Fruit fly (Drosophila melanogaster) whole organism, embryonic: ENCODE data around the gene Cow.

Experiments used
- Bteb2 ChIP-seq: fragments of 200-800 bp; sonication (Bioruptor generic); optimal IDR thresholded peaks from 2 replicates; lab custom pipeline; 2016; ENCODE audit warnings: missing biosample characterization, missing genetic modification characterization
- C15 ChIP-seq: fragments of 200-800 bp; sonication (Bioruptor generic); IDR thresholded peaks from 3 replicates; pipeline ENCODE4 v1.3.6; 2022; ENCODE audit warnings: missing biosample characterization, missing genetic modification characterization
- CG10462 ChIP-seq: fragments of 200-800 bp; sonication (Bioruptor generic); optimal IDR thresholded peaks from 2 replicates; lab custom pipeline; 2016; ENCODE audit warnings: missing biosample characterization, missing genetic modification characterization
- CG1233 ChIP-seq: fragments of 200-800 bp; sonication (Bioruptor generic); optimal IDR thresholded peaks from 4 replicates; lab custom pipeline; 2018; ENCODE audit warnings: missing biosample characterization, mild to moderate bottlenecking, missing genetic modification characterization
- CG14710 ChIP-seq: fragments of 200-800 bp; sonication (Bioruptor generic); optimal IDR thresholded peaks from 3 replicates; lab custom pipeline; 2019; ENCODE audit warnings: missing biosample characterization, mild to moderate bottlenecking, missing genetic modification characterization, moderate library complexity
- CG1647 ChIP-seq: fragments of 200-800 bp; sonication (Bioruptor generic); optimal IDR thresholded peaks from 3 replicates; lab custom pipeline; 2016; ENCODE audit warnings: missing biosample characterization, missing genetic modification characterization
- CG17359 ChIP-seq: fragments of 200-800 bp; sonication (Bioruptor generic); optimal IDR thresholded peaks from 3 replicates; lab custom pipeline; 2018; ENCODE audit warnings: missing biosample characterization, mild to moderate bottlenecking, missing genetic modification characterization, moderate library complexity
- CG17912 ChIP-seq: fragments of 200-800 bp; sonication (Bioruptor generic); optimal IDR thresholded peaks from 2 replicates; lab custom pipeline; 2018; ENCODE audit warnings: missing biosample characterization, mild to moderate bottlenecking, missing genetic modification characterization
- CG2199 ChIP-seq: fragments of 200-800 bp; sonication (Bioruptor generic); IDR thresholded peaks from 3 replicates; pipeline ENCODE4 v1.3.6; 2022; ENCODE audit warnings: missing biosample characterization, missing genetic modification characterization
- CG2712 ChIP-seq: fragments of 200-800 bp; optimal IDR thresholded peaks from 3 replicates; lab custom pipeline; 2019; ENCODE audit warnings: missing biosample characterization, mild to moderate bottlenecking, missing genetic modification characterization, moderate library complexity
- CG33557 ChIP-seq: fragments of 200-800 bp; sonication (Bioruptor generic); optimal IDR thresholded peaks from 2 replicates; lab custom pipeline; 2019; ENCODE audit warnings: missing biosample characterization, mild to moderate bottlenecking, missing genetic modification characterization, moderate library complexity
- CG4360 ChIP-seq: fragments of 200-800 bp; sonication (Bioruptor generic); IDR thresholded peaks from 2 replicates; pipeline ENCODE4 v1.3.6; 2022; ENCODE audit warnings: missing biosample characterization, missing genetic modification characterization
- CG43689 ChIP-seq: fragments of 200-800 bp; sonication (Bioruptor generic); IDR thresholded peaks from 2 replicates; pipeline ENCODE4 v1.3.6; 2022; ENCODE audit warnings: missing biosample characterization, missing genetic modification characterization
- CG6272 ChIP-seq: fragments of 200-800 bp; sonication (Bioruptor generic); IDR thresholded peaks from 2 replicates; pipeline ENCODE4 v1.3.6; 2022; ENCODE audit warnings: missing biosample characterization, missing genetic modification characterization
- CG6765 ChIP-seq: fragments of 200-800 bp; sonication (Bioruptor generic); optimal IDR thresholded peaks from 3 replicates; lab custom pipeline; 2017; ENCODE audit warnings: missing biosample characterization, mild to moderate bottlenecking, missing genetic modification characterization
- CG9797 ChIP-seq: fragments of 200-800 bp; sonication (Bioruptor generic); optimal IDR thresholded peaks from 3 replicates; lab custom pipeline; 2018; ENCODE audit warnings: missing biosample characterization, mild to moderate bottlenecking, missing genetic modification characterization
- CoRest ChIP-seq: fragments of 200-800 bp; sonication (Bioruptor generic); optimal IDR thresholded peaks from 3 replicates; lab custom pipeline; 2018; ENCODE audit warnings: missing biosample characterization, mild to moderate bottlenecking, missing genetic modification characterization, moderate library complexity
- Dad ChIP-seq: fragments of 200-800 bp; sonication (Bioruptor generic); optimal IDR thresholded peaks from 3 replicates; lab custom pipeline; 2016; ENCODE audit warnings: missing biosample characterization, missing genetic modification characterization
- Deaf1 ChIP-seq: fragments of 200-800 bp; optimal IDR thresholded peaks from 3 replicates; lab custom pipeline; 2019; ENCODE audit warnings: missing biosample characterization, mild to moderate bottlenecking, missing genetic modification characterization, moderate library complexity
- Dref ChIP-seq: fragments of 200-800 bp; sonication (Bioruptor generic); IDR thresholded peaks from 2 replicates; pipeline ENCODE4 v1.3.6; 2022; ENCODE audit warnings: missing biosample characterization, missing genetic modification characterization
- Fer3 ChIP-seq: fragments of 200-800 bp; sonication (Bioruptor generic); optimal IDR thresholded peaks from 2 replicates; lab custom pipeline; 2018; ENCODE audit warnings: missing biosample characterization, mild to moderate bottlenecking, missing genetic modification characterization, moderate library complexity
- Gsc ChIP-seq: fragments of 200-800 bp; sonication (Bioruptor generic); IDR thresholded peaks from 2 replicates; pipeline ENCODE4 v1.3.6; 2022; ENCODE audit warnings: missing biosample characterization, missing genetic modification characterization
- Hr51 ChIP-seq, 2 experiments: fragments of 200-800 bp; sonication (Bioruptor generic); optimal IDR thresholded peaks; 2 replicates in 1 of 2; 3 replicates in 1 of 2; lab custom pipeline; 2016 to 2018; ENCODE audit warnings: missing biosample characterization in 2 of 2, missing genetic modification characterization in 2 of 2, mild to moderate bottlenecking in 1 of 2, moderate library complexity in 1 of 2
- Jarid2 ChIP-seq: fragments of 200-800 bp; sonication (Bioruptor generic); optimal IDR thresholded peaks from 3 replicates; lab custom pipeline; 2017; ENCODE audit warnings: mild to moderate bottlenecking, missing biosample characterization, missing genetic modification reagents, missing genetic modification characterization
- Side ChIP-seq: fragments of 200-800 bp; sonication (Bioruptor generic); optimal IDR thresholded peaks from 2 replicates; lab custom pipeline; 2016; ENCODE audit warnings: missing biosample characterization, missing genetic modification characterization
- cad ChIP-seq: fragments of >200 bp; optimal IDR thresholded peaks from 2 replicates; lab custom pipeline; 2017; ENCODE audit warnings: missing biosample characterization, missing genetic modification characterization
- chinmo ChIP-seq: fragments of 200-800 bp; sonication (Bioruptor generic); IDR thresholded peaks from 4 replicates; pipeline ENCODE4 v1.3.6; 2022; ENCODE audit warnings: missing biosample characterization, missing genetic modification characterization; ENCODE audit not compliant: partially characterized antibody
- ci ChIP-seq: fragments of 200-800 bp; sonication (Bioruptor generic); IDR thresholded peaks from 3 replicates; pipeline ENCODE4 v1.3.6; 2022; ENCODE audit warnings: missing biosample characterization, missing genetic modification characterization
- eyg ChIP-seq: fragments of 200-800 bp; sonication (Bioruptor generic); optimal IDR thresholded peaks from 3 replicates; lab custom pipeline; 2016; ENCODE audit warnings: missing biosample characterization, missing genetic modification characterization
- fu2 ChIP-seq: fragments of 200-800 bp; sonication (Bioruptor generic); optimal IDR thresholded peaks from 2 replicates; lab custom pipeline; 2016; ENCODE audit warnings: missing biosample characterization, missing genetic modification characterization
- hkb ChIP-seq, 2 experiments: fragments of 200-800 bp in 1 of 2; fragments of >200 bp in 1 of 2; sonication (Bioruptor generic) in 1 of 2; IDR thresholded peaks in 1 of 2; optimal IDR thresholded peaks in 1 of 2; 2 replicates each; pipeline versions ENCODE4 v1.3.6 to Lab custom; 2017 to 2022; ENCODE audit warnings: missing biosample characterization in 1 of 2, missing genetic modification characterization in 1 of 2
- ind ChIP-seq: fragments of 200-800 bp; sonication (Bioruptor generic); optimal IDR thresholded peaks from 3 replicates; lab custom pipeline; 2016; ENCODE audit warnings: missing biosample characterization, missing genetic modification characterization
- ken ChIP-seq: fragments of 200-800 bp; sonication (Bioruptor generic); IDR thresholded peaks from 3 replicates; pipeline ENCODE4 v1.3.6; 2022; ENCODE audit warnings: missing biosample characterization, missing genetic modification characterization
- kni ChIP-seq: fragments of 200-800 bp; sonication (Bioruptor generic); optimal IDR thresholded peaks from 3 replicates; lab custom pipeline; 2017; ENCODE audit warnings: mild to moderate bottlenecking, missing biosample characterization, missing genetic modification reagents, missing genetic modification characterization
- knrl ChIP-seq: fragments of 200-800 bp; sonication (Bioruptor generic); IDR thresholded peaks from 3 replicates; pipeline ENCODE4 v1.3.6; 2022; ENCODE audit warnings: missing biosample characterization, missing genetic modification characterization; ENCODE audit not compliant: partially characterized antibody
- lmd ChIP-seq: fragments of 200-800 bp; sonication (Bioruptor generic); IDR thresholded peaks from 2 replicates; pipeline ENCODE4 v1.3.6; 2022; ENCODE audit warnings: missing biosample characterization, missing genetic modification characterization
- luna ChIP-seq: fragments of 200-800 bp; sonication (Bioruptor generic); optimal IDR thresholded peaks from 2 replicates; lab custom pipeline; 2016; ENCODE audit warnings: missing biosample characterization, missing genetic modification characterization
- mam ChIP-seq: fragments of 200-800 bp; sonication (Bioruptor generic); optimal IDR thresholded peaks from 3 replicates; lab custom pipeline; 2016; ENCODE audit warnings: missing biosample characterization, missing genetic modification characterization
- mld ChIP-seq: fragments of 200-800 bp; sonication (Bioruptor generic); IDR thresholded peaks from 3 replicates; pipeline ENCODE4 v1.3.6; 2022; ENCODE audit warnings: missing biosample characterization, missing genetic modification characterization; ENCODE audit not compliant: partially characterized antibody
- nerfin-1 ChIP-seq: fragments of 200-800 bp; sonication (Bioruptor generic); optimal IDR thresholded peaks from 3 replicates; lab custom pipeline; 2019; ENCODE audit warnings: missing biosample characterization, mild to moderate bottlenecking, missing genetic modification characterization, moderate library complexity
- oc ChIP-seq: fragments of 200-800 bp; sonication (Bioruptor generic); optimal IDR thresholded peaks from 2 replicates; lab custom pipeline; 2018; ENCODE audit warnings: missing biosample characterization, mild to moderate bottlenecking, missing genetic modification characterization, moderate library complexity
- pho ChIP-seq: fragments of 200-800 bp; sonication (Bioruptor generic); optimal IDR thresholded peaks from 2 replicates; lab custom pipeline; 2016; ENCODE audit warnings: missing biosample characterization, missing genetic modification characterization
- run ChIP-seq: fragments of 200-800 bp; sonication (Bioruptor generic); optimal IDR thresholded peaks from 3 replicates; lab custom pipeline; 2018; ENCODE audit warnings: missing biosample characterization, mild to moderate bottlenecking, missing genetic modification characterization
- sd ChIP-seq: fragments of 200-800 bp; sonication (Bioruptor generic); optimal IDR thresholded peaks from 3 replicates; lab custom pipeline; 2018; ENCODE audit warnings: missing biosample characterization, mild to moderate bottlenecking, missing genetic modification characterization, moderate library complexity
- slbo ChIP-seq: fragments of 200-800 bp; sonication (Bioruptor generic); IDR thresholded peaks from 2 replicates; pipeline ENCODE4 v1.3.6; 2022; ENCODE audit warnings: missing biosample characterization, missing genetic modification characterization
- sob ChIP-seq: fragments of 200-800 bp; sonication (Bioruptor generic); IDR thresholded peaks from 2 replicates; pipeline ENCODE4 v1.3.6; 2022; ENCODE audit warnings: missing biosample characterization, missing genetic modification characterization
- sqz ChIP-seq: fragments of 200-800 bp; sonication (Bioruptor generic); optimal IDR thresholded peaks from 3 replicates; lab custom pipeline; 2018; ENCODE audit warnings: missing biosample characterization, mild to moderate bottlenecking, missing genetic modification characterization
- tll ChIP-seq, 2 experiments: fragments of 200-800 bp in 1 of 2; fragments of >200 bp in 1 of 2; sonication (Bioruptor generic) in 1 of 2; optimal IDR thresholded peaks; 2 replicates each; lab custom pipeline; 2017 to 2019; ENCODE audit warnings: missing biosample characterization in 2 of 2, missing genetic modification characterization in 2 of 2, mild to moderate bottlenecking in 1 of 2, moderate library complexity in 1 of 2
- toy ChIP-seq: fragments of 200-800 bp; sonication (Bioruptor generic); IDR thresholded peaks from 2 replicates; pipeline ENCODE4 v1.3.6; 2022; ENCODE audit warnings: missing biosample characterization, missing genetic modification characterization
- vvl ChIP-seq: fragments of 200-800 bp; sonication (Bioruptor generic); IDR thresholded peaks from 2 replicates; pipeline ENCODE4 v1.3.6; 2022; ENCODE audit warnings: missing biosample characterization, missing genetic modification characterization

Gene Cow

dm6 chr3R:23130884-23131283 lies 18.4 kb upstream of the Cow start:
- TF ChIP-seq C15 (GFP tag; lab: Robert Waterston, UW) (no peak), CG17359 (no peak), oc (peak; percentile 67), pho (GFP tag; lab: Kevin White, UChicago) (no peak), mld (GFP tag; lab: Robert Waterston, UW) (no peak), sob (GFP tag; lab: Robert Waterston, UW) (no peak), lmd (no peak), CG4360 (peak; percentile 96), sqz (GFP tag; lab: Kevin White, UChicago) (peak; percentile 59), CoRest (no peak), Dad (no peak), tll (GFP tag; optimal IDR thresholded peaks at IDR 0.05; lab: Kevin White, UChicago) (no peak), chinmo (GFP tag; lab: Robert Waterston, UW) (0 out of 4 replicates have a peak, but pooled peaks have one; percentile 20), ind (GFP tag; lab: Kevin White, UChicago) (no peak), mam (no peak), fu2 (GFP tag; lab: Kevin White, UChicago) (no peak)

- TF ChIP-seq lmd: no peak
- TF ChIP-seq pho (GFP tag; lab: Kevin White, UChicago): no peak
- TF ChIP-seq Hr51 (GFP tag; optimal IDR thresholded peaks at IDR 0.05; lab: Kevin White, UChicago): no peak
- no peak for TF ChIP-seq CG6272 (GFP tag; lab: Robert Waterston, UW)
- TF ChIP-seq Jarid2 (GFP tag; lab: Kevin White, UChicago): no peak
- no peak for TF ChIP-seq ken (GFP tag; lab: Robert Waterston, UW)
- TF ChIP-seq CG17912 (GFP tag; lab: Kevin White, UChicago): no peak
- TF ChIP-seq run (tag; lab: Kevin White, UChicago): peak; percentile 30
- TF ChIP-seq Dref (GFP tag; lab: Robert Waterston, UW): no peak
- TF ChIP-seq CG9797 (GFP tag; lab: Kevin White, UChicago): no peak
- TF ChIP-seq knrl (GFP tag; lab: Robert Waterston, UW): no peak
- no peak for TF ChIP-seq CG10462
- no peak for TF ChIP-seq ci
- no peak for TF ChIP-seq luna (GFP tag; lab: Kevin White, UChicago)
- TF ChIP-seq slbo (GFP tag; lab: Robert Waterston, UW): no peak
- no peak for TF ChIP-seq CG43689
- peak; percentile 78 for TF ChIP-seq sd (tag; lab: Kevin White, UChicago)
- no peak for TF ChIP-seq Bteb2 (GFP tag; lab: Kevin White, UChicago)
- no peak for TF ChIP-seq Gsc
- TF ChIP-seq vvl: peak; percentile 37; the same call in 1 of the 2 replicates
- no peak for TF ChIP-seq CG2199
- TF ChIP-seq Side (GFP tag; lab: Kevin White, UChicago): no peak
- no peak for TF ChIP-seq CG1233 (GFP tag; lab: Kevin White, UChicago)
- no peak for TF ChIP-seq CG2712 (tag; lab: Kevin White, UChicago)
- TF ChIP-seq CG14710: no peak
- TF ChIP-seq CG6765: no peak
- TF ChIP-seq cad (GFP tag; lab: Kevin White, UChicago): peak; percentile 78
- TF ChIP-seq kni (GFP tag; lab: Kevin White, UChicago): peak; percentile 75
- no peak for TF ChIP-seq Fer3 (tag; lab: Kevin White, UChicago)
- TF ChIP-seq Deaf1: no peak
- no peak for TF ChIP-seq hkb (optimal IDR thresholded peaks at IDR 0.05; lab: Kevin White, UChicago)
- no peak for TF ChIP-seq hkb (GFP tag; IDR thresholded peaks at IDR 0.05; lab: Robert Waterston, UW)
- TF ChIP-seq CG1647 (GFP tag; lab: Kevin White, UChicago): no peak
- no peak for TF ChIP-seq CG33557 (GFP tag; lab: Kevin White, UChicago)
- TF ChIP-seq eyg (GFP tag; lab: Kevin White, UChicago): no peak
- peak; percentile 65 for TF ChIP-seq oc
- no peak for TF ChIP-seq nerfin-1
- TF ChIP-seq toy (GFP tag; lab: Robert Waterston, UW): no peak
These were observed 17.7 kb upstream of the Cow start for dm6 chr3R:23130181-23130580.
